Worm (Caenorhabditis elegans): ENCODE data around the gene srx-47.
"Not testable (repeated sequence)": the region's sequence is repeated elsewhere in the genome, so short reads cannot be mapped to it uniquely, and the experiment has no call there.

The srx-47 gene

DNA sequence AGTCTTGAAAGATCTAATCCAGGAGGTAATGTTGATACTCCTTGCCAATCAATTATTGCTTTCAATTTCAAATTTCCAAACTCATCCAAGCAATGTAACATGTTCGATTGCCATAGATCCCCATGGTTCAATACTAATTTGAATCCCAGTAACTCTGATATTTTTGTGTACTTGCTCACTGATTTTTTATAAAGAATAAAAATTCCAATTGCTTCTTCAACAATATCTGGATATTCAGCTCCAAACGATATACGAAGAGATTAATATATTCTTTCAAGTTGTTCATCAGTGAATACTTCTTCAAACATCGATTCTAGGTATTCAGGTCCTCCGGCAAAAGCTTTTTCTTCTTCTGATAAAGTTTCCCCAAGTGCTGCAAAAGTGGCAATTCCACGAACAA is 30.0 kb downstream of the srx-47 start, which contains the start of gene E02C12.11:
E02C12.11 (minus strand) TSS at position 101 of the 400 bp plus-strand sequence.
- not testable (repeated sequence) for TF ChIP-seq mls-2 (tag; optimal IDR thresholded peaks at IDR 0.05); unc-120 (tag; optimal IDR thresholded peaks at IDR 0.05; ENCODE audit: poor library complexity, severe bottlenecking); pha-4 (tag; optimal IDR thresholded peaks at IDR 0.05)

DNA sequence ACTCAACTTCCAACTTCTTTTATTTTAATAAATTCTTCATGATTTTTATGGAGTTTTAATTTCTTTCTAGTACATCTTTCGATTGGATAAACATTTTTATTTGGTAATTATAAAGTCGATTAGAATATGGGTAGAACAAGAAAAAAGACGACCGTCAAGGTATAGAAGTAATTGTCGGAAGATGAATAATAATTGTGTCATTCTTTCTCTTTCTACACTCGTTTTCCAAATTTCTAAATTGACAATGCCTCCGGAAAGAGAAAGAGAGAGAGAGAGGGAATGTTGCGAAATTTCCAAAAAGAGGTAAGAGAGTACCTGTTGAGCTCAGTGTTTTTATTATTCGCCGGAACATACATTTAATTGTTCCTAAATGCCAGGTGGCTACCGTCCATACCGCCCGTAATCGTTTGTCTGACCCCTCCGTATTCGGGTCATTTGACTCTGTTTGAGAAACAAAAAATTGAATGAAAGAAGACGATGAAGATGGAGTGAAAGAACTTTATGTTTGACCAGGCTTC is 32.1 kb downstream of the srx-47 start, which contains the start of gene E02C12.12:
E02C12.12 (minus strand) TSS at position 468 of the 518 bp plus-strand sequence.
- TF ChIP-seq ces-1 (GFP tag; optimal IDR thresholded peaks at IDR 0.05) (no peak), lin-13 (tag; optimal IDR thresholded peaks at IDR 0.05) (no peak), bed-3 (GFP tag; optimal IDR thresholded peaks at IDR 0.05) (no peak), nhr-12 (tag; optimal IDR thresholded peaks at IDR 0.05) (no peak), ham-2 (GFP tag; optimal IDR thresholded peaks at IDR 0.05) (no peak), cnd-1 (tag; optimal IDR thresholded peaks at IDR 0.05) (no peak), nhr-2 (tag; optimal IDR thresholded peaks at IDR 0.05) (peak; percentile 51)

DNA sequence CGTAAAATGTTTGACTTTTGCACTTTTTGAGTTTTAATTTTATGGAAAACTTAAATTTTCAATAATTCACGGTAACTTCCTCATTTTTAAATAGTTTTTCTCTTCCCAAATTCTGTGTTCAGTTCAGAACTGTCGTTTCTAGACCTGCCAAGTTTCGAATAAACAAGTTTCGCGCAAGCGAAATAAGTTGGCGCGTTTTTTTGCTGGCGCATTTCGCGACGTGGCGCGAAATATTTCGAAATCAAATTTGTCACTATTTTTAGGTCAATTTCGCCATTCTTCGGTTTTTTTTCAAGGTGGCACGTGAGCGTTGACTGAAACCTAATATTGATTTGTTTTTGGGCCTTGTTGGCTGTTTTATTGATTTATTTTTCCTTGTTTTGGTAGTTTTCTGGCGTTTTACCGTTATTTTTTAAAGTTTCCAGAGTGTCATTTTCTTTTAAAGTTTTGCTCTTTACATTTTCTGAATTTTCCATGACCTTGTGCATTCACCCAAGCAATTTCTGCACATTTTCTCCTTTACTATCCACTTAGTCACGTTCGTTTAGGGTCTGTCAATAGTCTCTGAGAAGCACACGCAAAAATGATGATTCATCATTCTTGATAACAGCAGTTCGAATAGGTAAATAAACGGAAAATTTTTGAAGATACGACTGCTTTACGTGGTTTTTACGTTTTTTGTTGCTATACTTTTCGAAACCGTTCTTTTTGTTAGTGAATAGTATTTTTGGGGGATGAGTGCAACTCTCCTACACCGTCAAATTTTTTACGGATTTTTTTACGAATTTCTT is 32.9 kb downstream of the srx-47 start:
- TF ChIP-seq hlh-1 (tag; optimal IDR thresholded peaks at IDR 0.05), result no peak
- TF ChIP-seq lsy-2 (tag; optimal IDR thresholded peaks at IDR 0.05), result no peak
- TF ChIP-seq blmp-1 (tag; optimal IDR thresholded peaks at IDR 0.05), result no peak
- TF ChIP-seq ceh-39 (tag; optimal IDR thresholded peaks at IDR 0.05), result no peak
- no peak for TF ChIP-seq lin-32 (GFP tag; optimal IDR thresholded peaks at IDR 0.05)
- TF ChIP-seq ces-1 (GFP tag; optimal IDR thresholded peaks at IDR 0.05), result no peak

DNA sequence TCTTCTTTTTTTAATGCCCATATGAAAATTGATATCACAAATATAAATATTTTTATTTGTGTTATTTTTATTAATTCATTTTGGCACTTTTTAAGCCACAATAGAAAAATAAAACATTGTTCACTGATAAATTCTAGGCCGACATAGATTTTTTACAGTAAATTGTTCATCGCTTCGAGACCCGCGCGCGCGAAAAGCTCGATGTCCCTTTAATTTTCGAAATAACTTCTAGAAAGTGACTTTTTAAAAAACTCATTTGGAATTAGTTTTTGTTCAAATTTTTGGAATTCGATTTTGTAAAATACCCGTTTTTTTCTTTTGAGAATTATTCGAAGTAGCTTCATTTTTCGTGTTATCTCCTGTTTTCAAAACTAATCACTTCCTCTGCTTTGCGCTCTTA is 34.6 kb downstream of the srx-47 start:
- TF ChIP-seq flh-1 (GFP tag; optimal IDR thresholded peaks at IDR 0.05), result no peak
- no peak for TF ChIP-seq mab-5 (tag; optimal IDR thresholded peaks at IDR 0.05)
- no peak for TF ChIP-seq ceh-43 (GFP tag; optimal IDR thresholded peaks at IDR 0.05)
- TF ChIP-seq ceh-39 (tag; optimal IDR thresholded peaks at IDR 0.05), result no peak
- TF ChIP-seq nhr-237 (tag; optimal IDR thresholded peaks at IDR 0.05), result no peak
- no peak for TF ChIP-seq ztf-11 (tag; optimal IDR thresholded peaks at IDR 0.05)
- no peak for TF ChIP-seq unc-39 (tag; optimal IDR thresholded peaks at IDR 0.05)
- no peak for TF ChIP-seq ces-1 (GFP tag; optimal IDR thresholded peaks at IDR 0.05)
- TF ChIP-seq lin-32 (GFP tag; optimal IDR thresholded peaks at IDR 0.05), result no peak
- no peak for TF ChIP-seq snpc-4 (tag; optimal IDR thresholded peaks at IDR 0.05)
- no peak for TF ChIP-seq elt-1 (tag; optimal IDR thresholded peaks at IDR 0.05; ENCODE audit: borderline replicate concordance, insufficient read depth)
- no peak for TF ChIP-seq lin-13 (tag; optimal IDR thresholded peaks at IDR 0.05)
- no peak for TF ChIP-seq ceh-83 (GFP tag; optimal IDR thresholded peaks at IDR 0.05)
- no peak for TF ChIP-seq unc-62 (GFP tag; optimal IDR thresholded peaks at IDR 0.05)
- no peak for TF ChIP-seq tbx-8 (GFP tag; optimal IDR thresholded peaks at IDR 0.05)
- no peak for TF ChIP-seq pha-4 (tag; optimal IDR thresholded peaks at IDR 0.05)
- no peak for TF ChIP-seq sptf-1 (tag; optimal IDR thresholded peaks at IDR 0.05)
- TF ChIP-seq nhr-76 (tag; optimal IDR thresholded peaks at IDR 0.05), result no peak
- no peak for TF ChIP-seq blmp-1 (tag; optimal IDR thresholded peaks at IDR 0.05)

DNA sequence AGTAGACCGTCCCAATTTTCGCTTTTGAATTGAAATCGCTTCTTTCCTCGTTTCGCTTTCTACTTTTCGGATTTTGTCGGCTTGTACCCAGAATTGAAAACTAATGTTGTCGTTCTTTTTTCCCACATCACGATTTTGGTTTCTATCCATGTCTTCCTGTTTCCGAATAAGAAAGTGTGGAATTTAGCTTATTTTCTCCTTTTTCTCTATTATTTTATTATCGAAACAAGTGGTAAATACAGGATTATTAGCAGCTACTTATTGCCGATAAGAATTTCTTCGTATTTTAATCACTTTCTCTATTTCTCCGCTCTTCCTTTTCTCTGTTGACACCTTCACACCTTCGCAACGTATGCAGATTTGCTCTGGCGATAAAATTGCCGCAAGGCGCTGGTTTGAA is 35.2 kb downstream of the srx-47 start:
- TF ChIP-seq sem-2 (GFP tag; optimal IDR thresholded peaks at IDR 0.05), result no peak
- TF ChIP-seq ceh-83 (GFP tag; optimal IDR thresholded peaks at IDR 0.05), result no peak
- TF ChIP-seq nhr-2 (tag; optimal IDR thresholded peaks at IDR 0.05), result no peak
- no peak for TF ChIP-seq nhr-76 (tag; optimal IDR thresholded peaks at IDR 0.05)
- TF ChIP-seq M03D4.4 (tag; optimal IDR thresholded peaks at IDR 0.05), result no peak
- no peak for TF ChIP-seq unc-39 (tag; optimal IDR thresholded peaks at IDR 0.05)
- no peak for TF ChIP-seq zip-8 (tag; optimal IDR thresholded peaks at IDR 0.05)
- TF ChIP-seq sptf-1 (tag; optimal IDR thresholded peaks at IDR 0.05), result no peak
- no peak for TF ChIP-seq unc-62 (GFP tag; optimal IDR thresholded peaks at IDR 0.05)
- TF ChIP-seq blmp-1 (tag; optimal IDR thresholded peaks at IDR 0.05), result no peak
- no peak for TF ChIP-seq drap-1 (GFP tag; optimal IDR thresholded peaks at IDR 0.05)
- no peak for TF ChIP-seq ham-2 (GFP tag; optimal IDR thresholded peaks at IDR 0.05)
- no peak for TF ChIP-seq elt-1 (tag; optimal IDR thresholded peaks at IDR 0.05; ENCODE audit: borderline replicate concordance, insufficient read depth)
- TF ChIP-seq nhr-12 (tag; optimal IDR thresholded peaks at IDR 0.05), result no peak

Data from whole organism, mixed stage, embryonic.